Worm (Caenorhabditis elegans): ENCODE results near the gene mrps-17.

mrps-17 gene

ce11 chrIII:6447521-6447920 is 15.9 kb upstream of the mrps-17 start (continued):
- TF ChIP-seq ceh-28 (tag; optimal IDR thresholded peaks at IDR 0.05): peak; percentile 8
- TF ChIP-seq nhr-43 (tag; optimal IDR thresholded peaks at IDR 0.05; ENCODE audit: poor library complexity, severe bottlenecking): peak; percentile 81
- no peak for TF ChIP-seq zag-1 (tag; optimal IDR thresholded peaks at IDR 0.05)
- TF ChIP-seq egl-27 (tag; optimal IDR thresholded peaks at IDR 0.05): no peak
- TF ChIP-seq sea-2 (GFP tag; optimal IDR thresholded peaks at IDR 0.05): no peak
- peak; percentile 60 for TF ChIP-seq pqm-1 (tag; optimal IDR thresholded peaks at IDR 0.05)
- TF ChIP-seq ceh-16 (tag; optimal IDR thresholded peaks at IDR 0.05): no peak
- no peak for TF ChIP-seq egl-5 (tag; optimal IDR thresholded peaks at IDR 0.05)
- TF ChIP-seq ZK546.5 (tag; optimal IDR thresholded peaks at IDR 0.05): no peak
- TF ChIP-seq nhr-28 (tag; optimal IDR thresholded peaks at IDR 0.05): no peak
- no peak for TF ChIP-seq unc-62 (GFP tag; optimal IDR thresholded peaks at IDR 0.05)
- TF ChIP-seq unc-39 (tag; optimal IDR thresholded peaks at IDR 0.05): no peak
- TF ChIP-seq nhr-23 (tag; optimal IDR thresholded peaks at IDR 0.05): peak; percentile 57
- no peak for TF ChIP-seq ceh-9 (tag; optimal IDR thresholded peaks at IDR 0.05)

ce11 chrIII:6446807-6447206 is 15.2 kb upstream of the mrps-17 start, which contains the start of gene let-721:
let-721 (minus strand) TSS chrIII:6446907.
- no peak for TF ChIP-seq nhr-12 (tag; optimal IDR thresholded peaks at IDR 0.05)

- TF ChIP-seq ceh-28 (tag; optimal IDR thresholded peaks at IDR 0.05) (no peak), snpc-4 (tag; optimal IDR thresholded peaks at IDR 0.05) (peak; percentile 50), zag-1 (tag; optimal IDR thresholded peaks at IDR 0.05) (no peak), daf-12 (tag; optimal IDR thresholded peaks at IDR 0.05) (no peak), nhr-23 (tag; optimal IDR thresholded peaks at IDR 0.05) (peak; percentile 65), nfya-1 (tag; optimal IDR thresholded peaks at IDR 0.05; ENCODE audit: insufficient read depth) (peak; percentile 78), nhr-43 (tag; optimal IDR thresholded peaks at IDR 0.05; ENCODE audit: poor library complexity, severe bottlenecking) (peak; percentile 76), eor-1 (tag; optimal IDR thresholded peaks at IDR 0.05) (no peak), lin-15B (tag; optimal IDR thresholded peaks at IDR 0.05) (peak; percentile 2), fkh-2 (tag; optimal IDR thresholded peaks at IDR 0.05) (no peak), fkh-10 (GFP tag; optimal IDR thresholded peaks at IDR 0.05) (no peak), elt-2 (tag; optimal IDR thresholded peaks at IDR 0.05) (peak; percentile 64), tbx-2 (tag; optimal IDR thresholded peaks at IDR 0.05) (peak; percentile 14), ceh-82 (tag; optimal IDR thresholded peaks at IDR 0.05) (no peak), nhr-25 (tag; optimal IDR thresholded peaks at IDR 0.05) (peak; percentile 45), pha-4 (tag; optimal IDR thresholded peaks at IDR 0.05) (peak; percentile 86), ama-1 (optimal IDR thresholded peaks at IDR 0.05) (peak; percentile 77), lin-39 (tag; optimal IDR thresholded peaks at IDR 0.05) (peak; percentile 26), unc-62 (GFP tag; optimal IDR thresholded peaks at IDR 0.05) (no peak), hmg-11 (tag; optimal IDR thresholded peaks at IDR 0.05) (peak; percentile 67), nhr-77 (tag; optimal IDR thresholded peaks at IDR 0.05) (no peak), pqm-1 (tag; optimal IDR thresholded peaks at IDR 0.05) (peak; percentile 33)
These were observed 12.7 kb upstream of the mrps-17 start, which contains the start of gene C05D11.13 for ce11 chrIII:6444335-6444734. C05D11.13 (minus strand) TSS chrIII:6444586.

ce11 chrIII:6442305-6443125 is 10.9 kb upstream of the mrps-17 start, which contains the start of gene mel-32:
mel-32 (minus strand) TSS chrIII:6443000.
- no peak for TF ChIP-seq nhr-76 (tag; optimal IDR thresholded peaks at IDR 0.05)
- peak; percentile 67 for TF ChIP-seq pqm-1 (tag; optimal IDR thresholded peaks at IDR 0.05)
- peak; percentile 16 for TF ChIP-seq lin-15B (tag; optimal IDR thresholded peaks at IDR 0.05)
- peak; percentile 22 for TF ChIP-seq ama-1 (optimal IDR thresholded peaks at IDR 0.05)
- peak; percentile 84 for TF ChIP-seq elt-2 (tag; optimal IDR thresholded peaks at IDR 0.05)
- no peak for TF ChIP-seq nhr-77 (tag; optimal IDR thresholded peaks at IDR 0.05)
- TF ChIP-seq pha-4 (tag; optimal IDR thresholded peaks at IDR 0.05): peak; percentile 48
- TF ChIP-seq ceh-28 (tag; optimal IDR thresholded peaks at IDR 0.05): peak; percentile 15

- TF ChIP-seq lin-39 (tag; optimal IDR thresholded peaks at IDR 0.05) (no peak), elt-1 (tag; optimal IDR thresholded peaks at IDR 0.05) (no peak), egl-5 (tag; optimal IDR thresholded peaks at IDR 0.05) (no peak)
These were observed 8.3 kb upstream of the mrps-17 start for ce11 chrIII:6439854-6440253.

Data from whole organism, L3 larva.